Worm (Caenorhabditis elegans) whole organism, L4 larva: ENCODE data around the gene lipl-7.

Source experiments
- F10B5.3 ChIP-seq: sonication (generic microtip); optimal IDR thresholded peaks from 2 replicates; lab custom pipeline; 2016; ENCODE audit warnings: mild to moderate bottlenecking, missing genetic modification characterization, missing compliant biosample characterization
- F26F4.8 ChIP-seq: fragments of 200-800 bp; sonication (Bioruptor generic); conservative IDR thresholded peaks from 2 replicates; pipeline ENCODE4 v1.3.6; 2022; ENCODE audit warnings: missing genetic modification characterization, missing compliant biosample characterization
- F37D6.2 ChIP-seq: sonication (generic microtip); optimal IDR thresholded peaks from 2 replicates; lab custom pipeline; 2016; ENCODE audit warnings: mild to moderate bottlenecking, missing genetic modification characterization, missing compliant biosample characterization
- T26A8.4 ChIP-seq: fragments of 200-800 bp; sonication (Bioruptor generic); IDR thresholded peaks from 2 replicates; pipeline ENCODE4 v1.3.6; 2022; ENCODE audit warnings: missing genetic modification characterization, missing compliant biosample characterization
- Y48G9A.11 ChIP-seq: fragments of 200-800 bp; sonication (Bioruptor generic); IDR thresholded peaks from 2 replicates; pipeline ENCODE4 v1.3.6; 2022; ENCODE audit warnings: missing genetic modification reagents, missing genetic modification characterization, missing compliant biosample characterization
- Y5F2A.4 ChIP-seq: fragments of 200-800 bp; sonication (Bioruptor generic); optimal IDR thresholded peaks from 2 replicates; lab custom pipeline; 2018; ENCODE audit warnings: mild to moderate bottlenecking, missing genetic modification characterization, missing compliant biosample characterization
- ZK546.5 ChIP-seq, 2 experiments: sonication (generic microtip); optimal IDR thresholded peaks; 2 replicates each; lab custom pipeline; 2017; ENCODE audit warnings: missing biosample characterization in 2 of 2, missing genetic modification characterization in 2 of 2
- aly-2 ChIP-seq: sonication (generic microtip); optimal IDR thresholded peaks from 2 replicates; lab custom pipeline; 2018; ENCODE audit warnings: missing biosample characterization, missing genetic modification characterization
- arid-1 ChIP-seq: fragments of 200-800 bp; sonication (Bioruptor generic); conservative IDR thresholded peaks from 2 replicates; pipeline ENCODE4 v1.3.6; 2022; ENCODE audit warnings: missing genetic modification reagents, missing genetic modification characterization, missing compliant biosample characterization
- ceh-20 ChIP-seq: fragments of 200-800 bp; sonication (Bioruptor generic); IDR thresholded peaks from 2 replicates; pipeline ENCODE4 v1.3.6; 2022; ENCODE audit warnings: missing genetic modification reagents, missing genetic modification characterization, missing compliant biosample characterization
- ceh-62 ChIP-seq: sonication (generic microtip); optimal IDR thresholded peaks from 2 replicates; lab custom pipeline; 2017; ENCODE audit warnings: missing biosample characterization, missing genetic modification characterization
- cey-2 ChIP-seq: sonication (generic microtip); optimal IDR thresholded peaks from 3 replicates; lab custom pipeline; 2017; ENCODE audit warnings: missing genetic modification characterization, mild to moderate bottlenecking, missing compliant biosample characterization, antibody characterized with exemption, borderline replicate concordance; ENCODE audit not compliant: insufficient read depth
- ctbp-1 ChIP-seq: fragments of 200-800 bp; sonication (Bioruptor generic); IDR thresholded peaks from 2 replicates; pipeline ENCODE4 v1.3.6; 2022; ENCODE audit warnings: missing genetic modification reagents, missing genetic modification characterization, missing compliant biosample characterization
- daf-16 ChIP-seq, 3 experiments: sonication (generic microtip); optimal IDR thresholded peaks; 2 replicates each; lab custom pipeline; 2016 to 2017; ENCODE audit warnings: missing genetic modification characterization in 3 of 3, missing genetic modification reagents in 3 of 3, mild to moderate bottlenecking in 2 of 3, missing compliant biosample characterization in 2 of 3, missing biosample characterization in 1 of 3, moderate library complexity in 1 of 3
- daf-19 ChIP-seq: fragments of 200-800 bp; sonication (Bioruptor generic); conservative IDR thresholded peaks from 2 replicates; pipeline ENCODE4 v1.3.6; 2022; ENCODE audit warnings: missing genetic modification characterization, missing compliant biosample characterization
- dpl-1 ChIP-seq: fragments of 150-350 bp; optimal IDR thresholded peaks from 2 replicates; lab custom pipeline; 2014; ENCODE audit warnings: missing biosample characterization, missing genetic modification reagents, missing genetic modification characterization
- duxl-1 ChIP-seq: sonication (generic microtip); optimal IDR thresholded peaks from 2 replicates; lab custom pipeline; 2016; ENCODE audit warnings: mild to moderate bottlenecking, missing genetic modification characterization, moderate library complexity, missing compliant biosample characterization; ENCODE audit not compliant: poor library complexity
- dve-1 ChIP-seq: sonication (generic microtip); optimal IDR thresholded peaks from 2 replicates; lab custom pipeline; 2017; ENCODE audit warnings: antibody characterized with exemption, mild to moderate bottlenecking, missing genetic modification characterization, missing compliant biosample characterization; ENCODE audit not compliant: insufficient read depth
- egl-43 ChIP-seq: fragments of 200-800 bp; sonication (Bioruptor generic); IDR thresholded peaks from 2 replicates; pipeline ENCODE4 v1.3.6; 2022; ENCODE audit warnings: missing genetic modification reagents, missing genetic modification characterization, missing compliant biosample characterization
- fos-1 ChIP-seq: fragments of 150-350 bp; optimal IDR thresholded peaks from 2 replicates; lab custom pipeline; 2014; ENCODE audit warnings: missing biosample characterization, missing genetic modification characterization
- gei-8 ChIP-seq: fragments of 200-800 bp; sonication (Bioruptor generic); optimal IDR thresholded peaks from 2 replicates; lab custom pipeline; 2018; ENCODE audit warnings: mild to moderate bottlenecking, missing genetic modification characterization, missing compliant biosample characterization
- hmg-1.1 ChIP-seq: fragments of 200-800 bp; sonication (Bioruptor generic); IDR thresholded peaks from 2 replicates; pipeline ENCODE4 v1.3.6; 2022; ENCODE audit warnings: missing genetic modification reagents, missing genetic modification characterization, missing compliant biosample characterization
- lin-1 ChIP-seq: fragments of 200-800 bp; sonication (Bioruptor generic); IDR thresholded peaks from 2 replicates; pipeline ENCODE4 v1.3.6; 2022; ENCODE audit warnings: missing genetic modification reagents, missing genetic modification characterization, missing compliant biosample characterization
- lin-15B ChIP-seq: fragments of 150-350 bp; sonication (generic microtip); optimal IDR thresholded peaks from 3 replicates; lab custom pipeline; 2014; ENCODE audit warnings: missing biosample characterization, missing genetic modification characterization
- lin-39 ChIP-seq: fragments of 150-350 bp; optimal IDR thresholded peaks from 2 replicates; lab custom pipeline; 2014; ENCODE audit warnings: missing biosample characterization, missing genetic modification reagents, missing genetic modification characterization
- lir-3 ChIP-seq: sonication (generic microtip); optimal IDR thresholded peaks from 2 replicates; lab custom pipeline; 2016; ENCODE audit warnings: mild to moderate bottlenecking, missing genetic modification characterization, missing compliant biosample characterization
- lsy-2 ChIP-seq, 2 experiments: fragments of 150-350 bp in 1 of 2; sonication (generic microtip) in 1 of 2; optimal IDR thresholded peaks; 2 replicates each; lab custom pipeline; 2014 to 2017; ENCODE audit warnings: missing biosample characterization in 2 of 2, missing genetic modification characterization in 2 of 2
- madf-9 ChIP-seq: fragments of 200-800 bp; sonication (Bioruptor generic); conservative IDR thresholded peaks from 2 replicates; pipeline ENCODE4 v1.3.6; 2022; ENCODE audit warnings: missing genetic modification reagents, missing genetic modification characterization, missing compliant biosample characterization
- mdt-29 ChIP-seq: fragments of 200-800 bp; sonication (Bioruptor generic); IDR thresholded peaks from 2 replicates; pipeline ENCODE4 v1.3.6; 2022; ENCODE audit warnings: missing genetic modification reagents, missing genetic modification characterization, missing compliant biosample characterization
- mep-1 ChIP-seq: fragments of 150-350 bp; sonication (generic microtip); optimal IDR thresholded peaks from 3 replicates; lab custom pipeline; 2014; ENCODE audit warnings: missing biosample characterization, missing genetic modification characterization
- mes-2 ChIP-seq: sonication (generic microtip); optimal IDR thresholded peaks from 2 replicates; lab custom pipeline; 2016; ENCODE audit warnings: missing genotype, mild to moderate bottlenecking, missing genetic modification characterization, missing compliant biosample characterization; ENCODE audit not compliant: poor library complexity, severe bottlenecking
- mxl-3 ChIP-seq: fragments of 200-800 bp; sonication (Bioruptor generic); optimal IDR thresholded peaks from 2 replicates; lab custom pipeline; 2018; ENCODE audit warnings: mild to moderate bottlenecking, missing genetic modification characterization, missing compliant biosample characterization
- nhr-10 ChIP-seq: fragments of 150-350 bp; optimal IDR thresholded peaks from 2 replicates; lab custom pipeline; 2014; ENCODE audit warnings: missing biosample characterization, missing genetic modification characterization
- nhr-11 ChIP-seq: fragments of 150-350 bp; optimal IDR thresholded peaks from 2 replicates; lab custom pipeline; 2014; ENCODE audit warnings: missing biosample characterization, missing genetic modification characterization
- nhr-237 ChIP-seq: sonication (generic microtip); optimal IDR thresholded peaks from 2 replicates; lab custom pipeline; 2017; ENCODE audit warnings: missing biosample characterization, missing genetic modification characterization
- nhr-28 ChIP-seq: fragments of 150-350 bp; optimal IDR thresholded peaks from 2 replicates; lab custom pipeline; 2014; ENCODE audit warnings: missing biosample characterization, missing genetic modification characterization
- nhr-42 ChIP-seq: fragments of 200-800 bp; sonication (Bioruptor generic); IDR thresholded peaks from 2 replicates; pipeline ENCODE4 v1.3.6; 2022; ENCODE audit warnings: missing genetic modification characterization, missing compliant biosample characterization
- nhr-6 ChIP-seq: fragments of 150-350 bp; optimal IDR thresholded peaks from 2 replicates; lab custom pipeline; 2014; ENCODE audit warnings: missing biosample characterization, missing genetic modification characterization
- pha-4 ChIP-seq, 2 experiments: fragments of 150-350 bp in 1 of 2; fragments of 200-800 bp in 1 of 2; sonication (Bioruptor generic) in 1 of 2; IDR thresholded peaks in 1 of 2; optimal IDR thresholded peaks in 1 of 2; 2 replicates each; pipeline versions ENCODE4 v1.3.6 to Lab custom; 2014 to 2022; ENCODE audit warnings: missing genetic modification characterization in 2 of 2, missing genetic modification reagents in 2 of 2, missing biosample characterization in 1 of 2, missing compliant biosample characterization in 1 of 2
- php-3 ChIP-seq: fragments of 200-800 bp; sonication (Bioruptor generic); IDR thresholded peaks from 2 replicates; pipeline ENCODE4 v1.3.6; 2022; ENCODE audit warnings: missing genetic modification reagents, missing genetic modification characterization, missing compliant biosample characterization
- pqm-1 ChIP-seq: sonication (generic microtip); optimal IDR thresholded peaks from 2 replicates; lab custom pipeline; 2017; ENCODE audit warnings: missing biosample characterization, missing genetic modification characterization
- rbr-2 ChIP-seq: sonication (generic microtip); optimal IDR thresholded peaks from 2 replicates; lab custom pipeline; 2016; ENCODE audit warnings: missing genotype, missing genetic modification characterization, missing compliant biosample characterization
- sdz-12 ChIP-seq: fragments of 200-800 bp; sonication (Bioruptor generic); optimal IDR thresholded peaks from 2 replicates; lab custom pipeline; 2018; ENCODE audit warnings: mild to moderate bottlenecking, missing genetic modification characterization, missing compliant biosample characterization
- skn-1 ChIP-seq: fragments of 150-350 bp; optimal IDR thresholded peaks from 2 replicates; lab custom pipeline; 2014; ENCODE audit warnings: missing biosample characterization, missing genetic modification characterization
- snpc-1.2 ChIP-seq: fragments of 200-800 bp; sonication (Bioruptor generic); IDR thresholded peaks from 2 replicates; pipeline ENCODE4 v1.3.6; 2022; ENCODE audit warnings: missing genetic modification reagents, missing genetic modification characterization, missing compliant biosample characterization
- unc-130 ChIP-seq: sonication (generic microtip); optimal IDR thresholded peaks from 2 replicates; lab custom pipeline; 2016; ENCODE audit warnings: missing genetic modification reagents, missing genetic modification characterization, missing compliant biosample characterization
- vab-7 ChIP-seq: fragments of 200-800 bp; sonication (Bioruptor generic); IDR thresholded peaks from 2 replicates; pipeline ENCODE4 v1.3.6; 2022; ENCODE audit warnings: missing genetic modification reagents, missing genetic modification characterization, missing compliant biosample characterization
- zip-2 ChIP-seq: fragments of 150-350 bp; optimal IDR thresholded peaks from 2 replicates; lab custom pipeline; 2014; ENCODE audit warnings: missing biosample characterization, missing genetic modification characterization
- ztf-11 ChIP-seq: fragments of 150-350 bp; optimal IDR thresholded peaks from 2 replicates; lab custom pipeline; 2014; ENCODE audit warnings: missing biosample characterization, missing genetic modification characterization

lipl-7 gene

ce11 chrIV:10242458-10243123 lies 968 bp upstream of the lipl-7 start:
- TF ChIP-seq ceh-62 (tag; lab: Kevin White, UChicago), result no peak
- TF ChIP-seq ztf-11 (tag; lab: Kevin White, UChicago), result no peak
- TF ChIP-seq sdz-12 (GFP tag; lab: Kevin White, UChicago), result no peak
- TF ChIP-seq snpc-1.2 (GFP tag; lab: Robert Waterston, UW), result no peak
- no peak for TF ChIP-seq nhr-11 (tag; lab: Kevin White, UChicago)
- TF ChIP-seq rbr-2 (tag; lab: Kevin White, UChicago), result no peak
- TF ChIP-seq skn-1 (tag; lab: Kevin White, UChicago), result no peak
- TF ChIP-seq egl-43 (GFP tag; lab: Robert Waterston, UW), result no peak
- no peak for TF ChIP-seq nhr-10 (tag; lab: Kevin White, UChicago)
- TF ChIP-seq ctbp-1 (GFP tag; lab: Robert Waterston, UW), result no peak
- TF ChIP-seq lin-39, result no peak
- no peak for TF ChIP-seq T26A8.4 (GFP tag; lab: Robert Waterston, UW)
- no peak for TF ChIP-seq Y5F2A.4 (GFP tag; lab: Kevin White, UChicago)
- no peak for TF ChIP-seq nhr-42 (GFP tag; lab: Robert Waterston, UW)
- no peak for TF ChIP-seq zip-2 (tag; lab: Kevin White, UChicago)
- no peak for TF ChIP-seq lin-1 (GFP tag; lab: Robert Waterston, UW)
- no peak for TF ChIP-seq mdt-29 (GFP tag; lab: Robert Waterston, UW)
- TF ChIP-seq mxl-3, result no peak
- TF ChIP-seq unc-130 (GFP tag; lab: Kevin White, UChicago), result peak; percentile 32
- TF ChIP-seq lir-3 (tag; lab: Kevin White, UChicago), result no peak
- no peak for TF ChIP-seq duxl-1 (tag; lab: Kevin White, UChicago)
- TF ChIP-seq lsy-2 (tag; optimal IDR thresholded peaks at IDR 0.05; lab: Kevin White, UChicago), result no peak
- 0 out of 2 replicates have a peak, but pooled peaks have one; percentile 21 for TF ChIP-seq madf-9 (GFP tag; lab: Robert Waterston, UW)
- TF ChIP-seq hmg-1.1 (GFP tag; lab: Robert Waterston, UW), result 0 out of 2 replicates have a peak, but pooled peaks have one; percentile 5
- no peak for TF ChIP-seq arid-1
- no peak for TF ChIP-seq pqm-1
- TF ChIP-seq F26F4.8 (GFP tag; lab: Robert Waterston, UW), result no peak
- TF ChIP-seq daf-16 (GFP tag; optimal IDR thresholded peaks at IDR 0.05; lab: Kevin White, UChicago), result no peak
- no peak for TF ChIP-seq daf-16 (tag; optimal IDR thresholded peaks at IDR 0.05; lab: Kevin White, UChicago)
- TF ChIP-seq dve-1 (tag; lab: Kevin White, UChicago), result no peak
- no peak for TF ChIP-seq daf-19 (GFP tag; lab: Robert Waterston, UW)
- peak; percentile 71 for TF ChIP-seq dpl-1 (GFP tag; lab: Kevin White, UChicago)
- TF ChIP-seq ZK546.5 (tag; optimal IDR thresholded peaks at IDR 0.05; lab: Kevin White, UChicago), result no peak
- no peak for TF ChIP-seq pha-4 (GFP tag; IDR thresholded peaks at IDR 0.05; lab: Robert Waterston, UW)
- TF ChIP-seq pha-4 (tag; optimal IDR thresholded peaks at IDR 0.05; lab: Kevin White, UChicago), result no peak
- TF ChIP-seq ceh-20 (GFP tag; lab: Robert Waterston, UW), result no peak
- TF ChIP-seq mes-2 (tag; lab: Kevin White, UChicago), result peak; percentile 83
- no peak for TF ChIP-seq php-3 (GFP tag; lab: Robert Waterston, UW)
- no peak for TF ChIP-seq nhr-237 (tag; lab: Kevin White, UChicago)
- TF ChIP-seq vab-7 (GFP tag; lab: Robert Waterston, UW), result no peak
- no peak for TF ChIP-seq aly-2
- TF ChIP-seq gei-8 (GFP tag; lab: Kevin White, UChicago), result no peak
- no peak for TF ChIP-seq fos-1 (tag; lab: Kevin White, UChicago)
- peak; percentile 6 for TF ChIP-seq nhr-6 (tag; lab: Kevin White, UChicago)
- no peak for TF ChIP-seq F37D6.2
- no peak for TF ChIP-seq cey-2 (tag; lab: Kevin White, UChicago)
- TF ChIP-seq Y48G9A.11 (GFP tag; lab: Robert Waterston, UW), result no peak
- peak; percentile 53 for TF ChIP-seq nhr-28 (tag; lab: Kevin White, UChicago)
- no peak for TF ChIP-seq F10B5.3 (tag; lab: Kevin White, UChicago)
- TF ChIP-seq lin-15B (tag; lab: Kevin White, UChicago), result no peak
- TF ChIP-seq mep-1 (tag; lab: Kevin White, UChicago), result no peak
